Worm (Caenorhabditis elegans) whole organism, L1 larva: ENCODE measurements around the gene T06D8.9.

ENCODE experiments used
- elt-2 ChIP-seq: sonication (generic microtip); optimal IDR thresholded peaks from 2 replicates; lab custom pipeline; 2016; ENCODE audit warnings: missing genetic modification characterization, mild to moderate bottlenecking, inconsistent platforms, missing compliant biosample characterization, missing genetic modification reagents
- jun-1 ChIP-seq: fragments of 150-350 bp; optimal IDR thresholded peaks from 2 replicates; lab custom pipeline; 2014; ENCODE audit warnings: missing biosample characterization, missing genetic modification reagents, missing genetic modification characterization
- lsy-2 ChIP-seq, 2 experiments: fragments of 150-350 bp; optimal IDR thresholded peaks; 2 replicates each; lab custom pipeline; 2014; ENCODE audit warnings: missing biosample characterization in 2 of 2, missing genetic modification characterization in 2 of 2
- mep-1 ChIP-seq: fragments of 150-350 bp; optimal IDR thresholded peaks from 2 replicates; lab custom pipeline; 2014; ENCODE audit warnings: missing biosample characterization, missing genetic modification characterization
- nhr-28 ChIP-seq: fragments of 150-350 bp; optimal IDR thresholded peaks from 2 replicates; lab custom pipeline; 2014; ENCODE audit warnings: missing biosample characterization, missing genetic modification characterization
- nhr-90 ChIP-seq: sonication (generic microtip); optimal IDR thresholded peaks from 2 replicates; lab custom pipeline; 2016; ENCODE audit warnings: mild to moderate bottlenecking, missing genetic modification characterization, missing compliant biosample characterization; ENCODE audit not compliant: poor library complexity
- pag-3 ChIP-seq: sonication (generic microtip); optimal IDR thresholded peaks from 2 replicates; lab custom pipeline; 2017; ENCODE audit warnings: missing genetic modification characterization, mild to moderate bottlenecking, missing compliant biosample characterization, antibody characterized with exemption, borderline replicate concordance; ENCODE audit not compliant: insufficient read depth
- snpc-4 ChIP-seq: fragments of 150-350 bp; optimal IDR thresholded peaks from 2 replicates; lab custom pipeline; 2014; ENCODE audit warnings: missing biosample characterization, missing genetic modification characterization

ce11 chrII:11290109-11290784 is 50.9 kb downstream of the T06D8.9 start, which contains the start of gene C47G2.3:
- peak; percentile 26 for TF ChIP-seq elt-2 (tag; lab: Kevin White, UChicago)
- peak; percentile 4 for TF ChIP-seq mep-1
- TF ChIP-seq nhr-28 (tag; lab: Kevin White, UChicago), result peak; percentile 7
- no peak for TF ChIP-seq pag-3 (tag; lab: Kevin White, UChicago)
- TF ChIP-seq nhr-90 (tag; lab: Kevin White, UChicago), result peak; percentile 73
- TF ChIP-seq jun-1 (tag; lab: Kevin White, UChicago), result no peak
- TF ChIP-seq lsy-2 (tag; optimal IDR thresholded peaks at IDR 0.05; lab: Kevin White, UChicago), result peak; percentile 35 to 49
- TF ChIP-seq snpc-4 (tag; lab: Kevin White, UChicago), result no peak
